Worm (Caenorhabditis elegans) whole organism, L4 larva: Measurements from ENCODE around the gene F26D2.16.

Experiments used
- T26A8.4 ChIP-seq: fragments of 200-800 bp; sonication (Bioruptor generic); IDR thresholded peaks from 2 replicates; pipeline ENCODE4 v1.3.6; 2022; ENCODE audit warnings: missing genetic modification characterization, missing compliant biosample characterization
- Y75B8A.6 ChIP-seq: fragments of 200-800 bp; sonication (Bioruptor generic); IDR thresholded peaks from 2 replicates; pipeline ENCODE4 v1.3.6; 2022; ENCODE audit warnings: missing genetic modification reagents, missing genetic modification characterization, missing compliant biosample characterization
- aly-2 ChIP-seq: sonication (generic microtip); optimal IDR thresholded peaks from 2 replicates; lab custom pipeline; 2018; ENCODE audit warnings: missing biosample characterization, missing genetic modification characterization
- ama-1 ChIP-seq: fragments of 150-350 bp; optimal IDR thresholded peaks from 2 replicates; lab custom pipeline; 2014; ENCODE audit warnings: inconsistent platforms, mixed read lengths
- daf-12 ChIP-seq: fragments of 150-350 bp; optimal IDR thresholded peaks from 2 replicates; lab custom pipeline; 2014; ENCODE audit warnings: missing biosample characterization, missing genetic modification reagents, missing genetic modification characterization
- lin-1 ChIP-seq: fragments of 200-800 bp; sonication (Bioruptor generic); IDR thresholded peaks from 2 replicates; pipeline ENCODE4 v1.3.6; 2022; ENCODE audit warnings: missing genetic modification reagents, missing genetic modification characterization, missing compliant biosample characterization
- lsy-2 ChIP-seq, 2 experiments: fragments of 150-350 bp in 1 of 2; sonication (generic microtip) in 1 of 2; optimal IDR thresholded peaks; 2 replicates each; lab custom pipeline; 2014 to 2017; ENCODE audit warnings: missing biosample characterization in 2 of 2, missing genetic modification characterization in 2 of 2
- mep-1 ChIP-seq: fragments of 150-350 bp; sonication (generic microtip); optimal IDR thresholded peaks from 3 replicates; lab custom pipeline; 2014; ENCODE audit warnings: missing biosample characterization, missing genetic modification characterization
- nhr-237 ChIP-seq: sonication (generic microtip); optimal IDR thresholded peaks from 2 replicates; lab custom pipeline; 2017; ENCODE audit warnings: missing biosample characterization, missing genetic modification characterization
- pqm-1 ChIP-seq: sonication (generic microtip); optimal IDR thresholded peaks from 2 replicates; lab custom pipeline; 2017; ENCODE audit warnings: missing biosample characterization, missing genetic modification characterization
- unc-130 ChIP-seq: sonication (generic microtip); optimal IDR thresholded peaks from 2 replicates; lab custom pipeline; 2016; ENCODE audit warnings: missing genetic modification reagents, missing genetic modification characterization, missing compliant biosample characterization
- ztf-11 ChIP-seq: fragments of 150-350 bp; optimal IDR thresholded peaks from 2 replicates; lab custom pipeline; 2014; ENCODE audit warnings: missing biosample characterization, missing genetic modification characterization

- TF ChIP-seq mep-1 (tag; lab: Kevin White, UChicago) (no peak), T26A8.4 (no peak), lin-1 (no peak), aly-2 (tag; lab: Kevin White, UChicago) (no peak), daf-12 (tag; lab: Kevin White, UChicago) (no peak), pqm-1 (tag; lab: Kevin White, UChicago) (no peak), lsy-2 (tag; optimal IDR thresholded peaks at IDR 0.05; lab: Kevin White, UChicago) (no peak), ama-1 (lab: Kevin White, UChicago) (no peak), ztf-11 (tag; lab: Kevin White, UChicago) (no peak), unc-130 (GFP tag; lab: Kevin White, UChicago) (no peak), nhr-237 (tag; lab: Kevin White, UChicago) (no peak), Y75B8A.6 (GFP tag; lab: Robert Waterston, UW) (no peak)
Observed at ce11 chrV:16410521-16410920, 9.1 kb downstream of the F26D2.16 start, which contains the start of gene srh-145.
